Fruit fly (Drosophila melanogaster): ENCODE data around the gene p130CAS.

Gene p130CAS

dm6 chr3L:152489-152888 lies at the start of gene p130CAS, which contains the start of gene Dic61B:
Gene p130CAS (plus strand): TSS chr3L:152884.
Gene Dic61B (minus strand): TSS chr3L:152589.
- TF ChIP-seq CG8478 (optimal IDR thresholded peaks at IDR 0.05) (no peak), pan (optimal IDR thresholded peaks at IDR 0.05) (no peak), psq (optimal IDR thresholded peaks at IDR 0.05) (no peak), Dll (optimal IDR thresholded peaks at IDR 0.05) (no peak), EcR (GFP tag; optimal IDR thresholded peaks at IDR 0.05) (no peak), usp (GFP tag; optimal IDR thresholded peaks at IDR 0.05) (no peak)

DNA sequence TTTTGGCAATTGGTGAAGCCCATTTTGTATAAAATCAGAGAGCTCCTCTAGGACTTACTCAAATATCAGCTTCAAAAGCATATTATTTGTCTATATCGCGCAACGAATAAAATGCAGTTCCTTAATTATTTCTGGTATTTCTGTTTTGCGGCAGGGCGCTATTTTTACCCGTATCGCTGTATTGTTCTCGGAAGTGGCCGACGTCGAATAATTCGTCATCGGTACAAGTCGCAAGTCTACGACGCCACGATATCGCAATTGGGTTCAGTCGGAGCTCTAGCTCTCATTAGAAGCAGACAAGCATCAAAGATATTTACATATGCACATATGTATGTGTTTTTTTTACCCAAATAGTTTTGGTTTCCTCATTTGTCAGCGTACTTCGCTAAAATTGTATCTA lies 48.6 kb upstream of the p130CAS start:
- TF ChIP-seq usp (GFP tag; optimal IDR thresholded peaks at IDR 0.05) (no peak), Dll (optimal IDR thresholded peaks at IDR 0.05) (no peak), psq (optimal IDR thresholded peaks at IDR 0.05) (no peak), pan (optimal IDR thresholded peaks at IDR 0.05) (no peak), EcR (GFP tag; optimal IDR thresholded peaks at IDR 0.05) (no peak), CG8478 (optimal IDR thresholded peaks at IDR 0.05) (no peak)

DNA sequence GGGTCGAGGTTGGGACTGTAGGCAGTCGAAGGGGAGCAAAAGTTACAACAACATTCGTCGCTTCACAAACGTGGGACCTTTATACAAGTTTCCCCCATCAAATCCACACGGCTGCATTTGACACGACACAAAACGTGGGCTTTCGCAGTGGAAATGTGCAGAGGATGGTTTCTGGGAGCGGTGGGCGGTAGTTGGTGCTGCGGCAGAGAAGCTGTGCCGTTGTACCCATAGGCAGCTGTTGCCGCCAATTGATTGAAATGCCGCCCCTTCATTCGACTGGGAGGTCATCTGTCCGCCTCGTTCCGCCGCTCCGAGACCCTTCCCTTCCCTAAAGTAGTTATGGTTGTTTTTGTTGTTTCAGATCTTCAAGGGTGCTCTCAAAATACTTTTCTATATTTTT lies 43.6 kb upstream of the p130CAS start:
- TF ChIP-seq psq (optimal IDR thresholded peaks at IDR 0.05) (no peak), EcR (GFP tag; optimal IDR thresholded peaks at IDR 0.05) (no peak), pan (optimal IDR thresholded peaks at IDR 0.05) (no peak), Dll (optimal IDR thresholded peaks at IDR 0.05) (no peak), CG8478 (optimal IDR thresholded peaks at IDR 0.05) (no peak), usp (GFP tag; optimal IDR thresholded peaks at IDR 0.05) (no peak)

- TF ChIP-seq pan (optimal IDR thresholded peaks at IDR 0.05) (no peak), psq (optimal IDR thresholded peaks at IDR 0.05) (no peak), Dll (optimal IDR thresholded peaks at IDR 0.05) (no peak), CG8478 (optimal IDR thresholded peaks at IDR 0.05) (no peak)
These were observed 42.7 kb upstream of the p130CAS start for dm6 chr3L:109936-110335.

dm6 chr3L:119390-119789 lies 33.3 kb upstream of the p130CAS start:
- TF ChIP-seq CG8478 (optimal IDR thresholded peaks at IDR 0.05) (no peak), EcR (GFP tag; optimal IDR thresholded peaks at IDR 0.05) (no peak), usp (GFP tag; optimal IDR thresholded peaks at IDR 0.05) (no peak)

DNA sequence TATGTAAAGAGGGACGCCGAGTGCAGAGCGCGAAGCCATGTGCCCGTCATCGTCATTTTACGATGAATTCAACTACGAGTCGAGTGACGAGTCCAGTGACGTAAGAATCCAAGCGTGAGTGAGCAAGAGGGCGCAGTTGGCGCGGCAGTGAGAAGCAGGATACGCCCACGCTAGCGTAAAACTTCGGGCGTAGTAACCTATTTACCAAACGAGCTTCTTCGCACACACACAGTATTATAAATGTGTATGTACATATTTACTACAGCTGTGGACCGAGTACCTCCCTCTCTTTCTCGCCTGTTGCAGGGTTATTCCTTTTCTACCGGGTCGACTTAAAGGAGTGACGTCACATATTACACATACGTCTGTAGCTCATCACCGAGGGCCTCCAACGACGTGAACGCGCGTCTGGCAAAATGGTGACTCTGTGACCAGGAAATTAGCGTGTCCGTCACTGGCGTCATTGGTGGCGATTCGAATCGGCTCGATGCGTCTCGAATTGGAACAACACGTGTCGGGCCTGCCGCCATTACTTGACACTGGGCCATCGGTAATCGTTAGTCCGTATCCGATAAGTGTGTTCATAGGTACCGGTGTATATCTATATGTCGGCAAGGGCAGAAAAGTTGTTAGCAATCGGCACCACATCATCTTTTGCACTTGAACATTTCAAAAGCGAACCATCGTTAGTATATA lies 28.8 kb upstream of the p130CAS start:
- no peak for TF ChIP-seq pan (optimal IDR thresholded peaks at IDR 0.05)
- no peak for TF ChIP-seq usp (GFP tag; optimal IDR thresholded peaks at IDR 0.05)
- no peak for TF ChIP-seq CG8478 (optimal IDR thresholded peaks at IDR 0.05)
- TF ChIP-seq Dll (optimal IDR thresholded peaks at IDR 0.05) = no peak
- TF ChIP-seq psq (optimal IDR thresholded peaks at IDR 0.05) = no peak
- TF ChIP-seq EcR (GFP tag; optimal IDR thresholded peaks at IDR 0.05) = no peak

- no peak for TF ChIP-seq Dll (optimal IDR thresholded peaks at IDR 0.05)
- no peak for TF ChIP-seq CG8478 (optimal IDR thresholded peaks at IDR 0.05)
- no peak for TF ChIP-seq usp (GFP tag; optimal IDR thresholded peaks at IDR 0.05)
- no peak for TF ChIP-seq pan (optimal IDR thresholded peaks at IDR 0.05)
- no peak for TF ChIP-seq EcR (GFP tag; optimal IDR thresholded peaks at IDR 0.05)
- no peak for TF ChIP-seq psq (optimal IDR thresholded peaks at IDR 0.05)
These were observed 25.2 kb upstream of the p130CAS start for dm6 chr3L:127450-127849.

DNA sequence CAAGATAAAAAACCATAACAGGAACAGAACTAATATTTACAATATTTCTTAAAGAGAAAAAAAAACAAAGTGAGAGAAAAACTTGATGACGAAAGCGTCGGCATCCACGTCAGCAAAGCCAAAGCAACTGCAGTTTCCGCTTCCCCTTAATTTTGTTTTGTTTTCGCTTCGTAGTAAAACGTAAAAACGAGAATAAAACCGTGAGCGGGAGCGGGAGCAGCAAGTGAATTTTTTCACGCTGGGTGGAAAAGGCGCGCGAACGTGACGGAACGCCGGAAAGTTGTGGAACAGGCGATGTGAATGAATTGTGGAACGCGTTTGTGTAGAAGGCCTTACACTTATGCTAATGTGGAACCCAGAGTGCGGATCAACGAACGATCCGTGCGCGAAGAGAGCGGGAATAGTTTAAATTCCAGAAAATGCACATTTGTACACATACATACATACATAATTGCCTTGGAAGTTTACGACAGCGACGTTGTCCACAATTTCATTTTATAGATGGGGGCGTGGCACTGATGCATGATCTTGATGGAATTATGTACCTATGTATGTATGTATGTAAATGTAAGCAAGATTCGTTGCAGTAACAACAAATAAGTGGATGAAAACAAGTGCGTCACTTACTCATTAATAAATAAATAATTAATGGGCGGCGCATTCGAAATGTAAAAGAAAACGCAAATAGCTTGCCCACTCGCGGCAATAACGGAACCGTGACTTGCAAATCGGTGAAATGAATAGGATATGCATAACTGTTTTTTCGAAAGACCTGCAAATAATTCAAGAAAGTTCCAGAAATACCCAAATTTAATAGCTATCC lies 24.2 kb upstream of the p130CAS start:
- no peak for TF ChIP-seq Dll (optimal IDR thresholded peaks at IDR 0.05)
- TF ChIP-seq EcR (GFP tag; optimal IDR thresholded peaks at IDR 0.05) = peak in 1 of 2 experiments; percentile 85

DNA sequence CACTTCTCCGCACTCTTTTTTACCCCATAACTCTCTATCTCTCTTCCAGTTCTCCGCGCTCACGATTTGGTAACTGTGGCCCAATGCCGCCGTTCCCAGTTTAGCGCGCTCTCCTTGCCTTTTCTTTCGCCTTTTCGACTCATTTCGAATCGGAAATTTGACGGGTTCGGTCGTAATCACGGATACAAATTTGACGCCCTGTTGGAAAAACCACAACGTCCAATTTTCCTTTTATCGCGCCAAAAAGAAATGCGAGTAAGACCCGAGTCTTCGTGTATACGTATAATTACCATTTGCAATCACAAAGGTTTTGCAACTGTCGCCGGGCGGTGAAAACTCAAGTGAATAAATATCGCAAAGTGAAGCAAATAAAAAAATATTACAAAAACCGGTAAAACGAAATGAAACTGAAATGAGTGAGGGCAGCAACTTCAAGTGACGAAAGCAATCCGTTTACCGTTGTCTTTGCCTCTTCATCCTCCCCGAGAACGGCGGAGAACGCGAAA lies 23.3 kb upstream of the p130CAS start, which contains the start of gene Pdk1:
TSS of gene Pdk1 (plus strand) at position 140 of the 506 bp plus-strand sequence.
- TF ChIP-seq pan (optimal IDR thresholded peaks at IDR 0.05) (no peak), Dll (optimal IDR thresholded peaks at IDR 0.05) (no peak), CG8478 (optimal IDR thresholded peaks at IDR 0.05) (no peak), psq (optimal IDR thresholded peaks at IDR 0.05) (no peak), usp (GFP tag; optimal IDR thresholded peaks at IDR 0.05) (no peak)

dm6 chr3L:130798-131150 lies 21.9 kb upstream of the p130CAS start:
- TF ChIP-seq CG8478 (optimal IDR thresholded peaks at IDR 0.05) = no peak
- no peak for TF ChIP-seq Dll (optimal IDR thresholded peaks at IDR 0.05)
- TF ChIP-seq pan (optimal IDR thresholded peaks at IDR 0.05) = no peak
- TF ChIP-seq usp (GFP tag; optimal IDR thresholded peaks at IDR 0.05) = no peak
- TF ChIP-seq EcR (GFP tag; optimal IDR thresholded peaks at IDR 0.05) = no peak
- TF ChIP-seq psq (optimal IDR thresholded peaks at IDR 0.05) = no peak

dm6 chr3L:131151-131997 lies 21.3 kb upstream of the p130CAS start:
- TF ChIP-seq Dll (optimal IDR thresholded peaks at IDR 0.05) (peak; percentile 80), EcR (GFP tag; optimal IDR thresholded peaks at IDR 0.05) (peak in 1 of 2 experiments; percentile 79), psq (optimal IDR thresholded peaks at IDR 0.05) (no peak), CG8478 (optimal IDR thresholded peaks at IDR 0.05) (no peak)

Data from whole organism.